Worm (Caenorhabditis elegans): ENCODE results near the gene srd-11.

Gene srd-11

ce11 chrV:13653713-13654393 is 34.2 kb upstream of the srd-11 start, which contains the start of gene lpin-1:
Gene lpin-1, minus strand, starts transcription at chrV:13654129.
- TF ChIP-seq hlh-6 (tag; optimal IDR thresholded peaks at IDR 0.05) (no peak), odd-2 (tag; optimal IDR thresholded peaks at IDR 0.05) (no peak)

ce11 chrV:13652322-13652721 is 32.7 kb upstream of the srd-11 start:
- no peak for TF ChIP-seq K02D7.2 (tag; optimal IDR thresholded peaks at IDR 0.05)
- no peak for TF ChIP-seq ets-4 (tag; optimal IDR thresholded peaks at IDR 0.05)
- TF ChIP-seq mec-3 (tag; optimal IDR thresholded peaks at IDR 0.05; ENCODE audit: borderline replicate concordance): no peak
- TF ChIP-seq sox-4 (tag; optimal IDR thresholded peaks at IDR 0.05): no peak
- no peak for TF ChIP-seq unc-3 (GFP tag; conservative IDR thresholded peaks at IDR 0.05)
- TF ChIP-seq unc-3 (tag; optimal IDR thresholded peaks at IDR 0.05): no peak
- no peak for TF ChIP-seq madf-2 (tag; optimal IDR thresholded peaks at IDR 0.05)
- no peak for TF ChIP-seq ceh-30 (tag; optimal IDR thresholded peaks at IDR 0.05)
- TF ChIP-seq unc-55 (GFP tag; optimal IDR thresholded peaks at IDR 0.05): no peak
- TF ChIP-seq tbx-7 (tag; optimal IDR thresholded peaks at IDR 0.05): no peak
- no peak for TF ChIP-seq hlh-30 (tag; optimal IDR thresholded peaks at IDR 0.05; ENCODE audit: insufficient read depth)
- TF ChIP-seq hlh-13 (GFP tag; optimal IDR thresholded peaks at IDR 0.05): no peak
- no peak for TF ChIP-seq nhr-232 (tag; optimal IDR thresholded peaks at IDR 0.05)
- no peak for TF ChIP-seq ceh-45 (GFP tag; IDR thresholded peaks at IDR 0.05)
- TF ChIP-seq unc-42 (tag; optimal IDR thresholded peaks at IDR 0.05): no peak
- no peak for TF ChIP-seq fkh-6 (tag; optimal IDR thresholded peaks at IDR 0.05)
- no peak for TF ChIP-seq che-1 (tag; optimal IDR thresholded peaks at IDR 0.05)
- TF ChIP-seq ahr-1 (tag; optimal IDR thresholded peaks at IDR 0.05): no peak

ce11 chrV:13650800-13651199 is 31.1 kb upstream of the srd-11 start:
- TF ChIP-seq gmeb-2 (tag; optimal IDR thresholded peaks at IDR 0.05) (no peak), ceh-34 (tag; optimal IDR thresholded peaks at IDR 0.05) (no peak), pag-3 (tag; optimal IDR thresholded peaks at IDR 0.05; ENCODE audit: borderline replicate concordance) (no peak), hlh-8 (tag; optimal IDR thresholded peaks at IDR 0.05) (no peak), ceh-24 (tag; optimal IDR thresholded peaks at IDR 0.05) (no peak), mec-3 (tag; optimal IDR thresholded peaks at IDR 0.05; ENCODE audit: borderline replicate concordance) (no peak), unc-55 (GFP tag; optimal IDR thresholded peaks at IDR 0.05) (no peak), fkh-6 (tag; optimal IDR thresholded peaks at IDR 0.05) (no peak), ttx-3 (tag; optimal IDR thresholded peaks at IDR 0.05) (no peak), dmd-4 (tag; optimal IDR thresholded peaks at IDR 0.05; ENCODE audit: borderline replicate concordance) (no peak), ceh-6 (GFP tag; optimal IDR thresholded peaks at IDR 0.05) (no peak), C08G9.2 (tag; optimal IDR thresholded peaks at IDR 0.05) (no peak), eyg-1 (tag; optimal IDR thresholded peaks at IDR 0.05) (no peak), nhr-232 (tag; optimal IDR thresholded peaks at IDR 0.05) (no peak), ceh-22 (tag; optimal IDR thresholded peaks at IDR 0.05) (no peak), sox-4 (tag; optimal IDR thresholded peaks at IDR 0.05) (no peak), madf-2 (tag; optimal IDR thresholded peaks at IDR 0.05) (no peak)

- TF ChIP-seq elt-4 (tag; optimal IDR thresholded peaks at IDR 0.05) (no peak), nfya-1 (tag; optimal IDR thresholded peaks at IDR 0.05) (no peak), unc-55 (GFP tag; optimal IDR thresholded peaks at IDR 0.05) (no peak), elt-2 (tag; optimal IDR thresholded peaks at IDR 0.05) (no peak), ceh-19 (GFP tag; optimal IDR thresholded peaks at IDR 0.05) (no peak), ceh-14 (tag; optimal IDR thresholded peaks at IDR 0.05) (no peak)
Measured at ce11 chrV:13649730-13650349, 30.2 kb upstream of the srd-11 start, which contains the start of gene H37A05.4. Gene H37A05.4, minus strand, starts transcription at chrV:13649780.
